Worm (Caenorhabditis elegans) whole organism, L4/young adult: Measurements from ENCODE around the gene mam-7.

ENCODE experiments used
- dao-5 ChIP-seq: sonication (generic microtip); optimal IDR thresholded peaks from 2 replicates; lab custom pipeline; 2016; ENCODE audit warnings: missing genotype, missing genetic modification characterization, moderate library complexity, missing compliant biosample characterization
- him-1 ChIP-seq: sonication (generic microtip); optimal IDR thresholded peaks from 2 replicates; lab custom pipeline; 2016; ENCODE audit warnings: missing genotype, missing genetic modification reagents, missing genetic modification characterization, missing compliant biosample characterization

- TF ChIP-seq him-1 (tag; lab: Kevin White, UChicago) (no peak), dao-5 (tag; lab: Kevin White, UChicago) (no peak)
Observed at ce11 chrIII:9907574-9907973, 14.6 kb downstream of the mam-7 start.
